Worm (Caenorhabditis elegans): ENCODE measurements around the gene C09H10.4.

The C09H10.4 gene

DNA sequence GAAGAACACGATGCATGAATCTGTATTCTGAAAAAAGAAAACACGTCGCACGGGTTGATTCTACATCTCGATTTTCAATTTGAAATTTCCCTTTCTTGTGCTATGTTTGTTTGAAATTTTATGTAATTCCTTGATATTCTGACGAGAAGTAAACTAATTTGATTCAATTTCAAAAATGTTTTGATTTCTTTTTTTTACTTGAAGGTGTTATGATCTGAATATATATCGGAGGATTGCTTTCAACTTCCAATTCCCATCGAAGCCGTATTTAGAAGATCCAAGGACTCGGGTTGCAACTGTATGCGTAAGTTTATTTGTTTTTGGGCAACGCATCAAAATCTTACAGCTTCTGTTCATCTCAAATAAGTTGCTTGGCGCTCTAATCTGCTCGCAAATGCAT lies 27.4 kb downstream of the C09H10.4 start, which contains the start of gene F40F8.1:
TSS of gene F40F8.1 (plus strand) at position 301 of the 400 bp plus-strand sequence.
- no peak for TF ChIP-seq unc-62 (GFP tag; optimal IDR thresholded peaks at IDR 0.05)
- no peak for TF ChIP-seq pax-3 (tag; optimal IDR thresholded peaks at IDR 0.05)
- TF ChIP-seq elt-2 (tag; optimal IDR thresholded peaks at IDR 0.05), result no peak
- no peak for TF ChIP-seq ces-1 (GFP tag; optimal IDR thresholded peaks at IDR 0.05)
- no peak for TF ChIP-seq blmp-1 (tag; optimal IDR thresholded peaks at IDR 0.05)
- no peak for TF ChIP-seq ceh-63 (GFP tag; optimal IDR thresholded peaks at IDR 0.05)
- TF ChIP-seq ets-5 (GFP tag; IDR thresholded peaks at IDR 0.05), result no peak
- TF ChIP-seq elt-3 (tag; optimal IDR thresholded peaks at IDR 0.05), result no peak
- TF ChIP-seq efl-1 (optimal IDR thresholded peaks at IDR 0.05), result no peak
- no peak for TF ChIP-seq efl-1 (GFP tag; optimal IDR thresholded peaks at IDR 0.05 in 1 of 2)
- no peak for TF ChIP-seq aly-2 (tag; optimal IDR thresholded peaks at IDR 0.05)
- TF ChIP-seq snpc-4 (tag; optimal IDR thresholded peaks at IDR 0.05), result no peak
- TF ChIP-seq vab-15 (tag; optimal IDR thresholded peaks at IDR 0.05), result no peak
- no peak for TF ChIP-seq skn-1 (tag; optimal IDR thresholded peaks at IDR 0.05)
- no peak for TF ChIP-seq ceh-82 (tag; optimal IDR thresholded peaks at IDR 0.05)
- TF ChIP-seq pqm-1 (tag; optimal IDR thresholded peaks at IDR 0.05), result no peak
- no peak for TF ChIP-seq lin-35 (GFP tag; optimal IDR thresholded peaks at IDR 0.05)
- no peak for TF ChIP-seq F16B12.6 (tag; optimal IDR thresholded peaks at IDR 0.05)
- no peak for TF ChIP-seq zag-1 (tag; optimal IDR thresholded peaks at IDR 0.05)
- TF ChIP-seq sup-37 (GFP tag; optimal IDR thresholded peaks at IDR 0.05), result no peak
- no peak for TF ChIP-seq fkh-8 (tag; optimal IDR thresholded peaks at IDR 0.05)

DNA sequence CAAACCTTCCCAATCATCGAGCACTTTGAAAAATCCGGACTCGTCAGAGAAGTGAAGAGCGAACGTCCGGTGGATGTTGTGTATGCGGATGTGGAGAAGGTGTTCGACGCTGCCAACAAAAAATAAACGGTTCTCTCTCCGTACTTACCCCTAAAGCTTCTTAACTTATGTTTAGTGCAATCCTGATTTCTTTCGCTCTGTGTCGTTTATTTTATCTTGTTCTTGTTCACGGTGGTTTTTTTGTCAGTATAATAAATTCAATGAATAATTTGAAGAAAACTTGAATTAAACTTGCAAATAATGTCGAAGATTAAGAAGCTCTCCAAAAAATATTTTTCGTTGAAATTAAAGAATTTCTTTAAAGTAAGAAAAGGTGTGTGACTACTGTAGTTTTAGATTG lies 29.0 kb downstream of the C09H10.4 start, which contains the start of gene F40F8.3:
TSS of gene F40F8.3 (plus strand) at position 301 of the 400 bp plus-strand sequence.
- TF ChIP-seq tlp-1 (tag; optimal IDR thresholded peaks at IDR 0.05) (no peak), efl-3 (GFP tag; optimal IDR thresholded peaks at IDR 0.05) (no peak)

DNA sequence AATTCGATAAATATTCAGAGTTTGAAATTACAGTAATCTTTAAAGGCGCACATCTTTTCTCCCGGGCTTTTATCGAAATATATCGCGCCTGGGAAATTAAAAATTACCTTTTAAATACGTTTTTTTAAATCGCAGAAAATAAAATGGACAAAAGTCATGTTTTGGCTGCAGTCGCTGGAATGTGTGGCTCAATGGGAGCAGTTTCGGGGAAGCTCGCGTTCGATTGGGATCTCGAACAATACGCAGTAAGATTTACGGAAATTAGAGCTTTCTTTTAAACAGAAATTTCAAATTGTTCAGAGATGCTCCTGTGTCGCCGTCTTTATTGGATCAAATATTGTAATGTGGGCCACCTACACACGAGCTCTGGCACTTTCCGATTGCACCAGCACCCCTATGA lies 29.6 kb downstream of the C09H10.4 start, which contains the start of gene F40F8.12:
TSS of gene F40F8.12 (plus strand) at position 301 of the 400 bp plus-strand sequence.
- no peak for TF ChIP-seq efl-3 (GFP tag; optimal IDR thresholded peaks at IDR 0.05)
- no peak for TF ChIP-seq sox-4 (tag; optimal IDR thresholded peaks at IDR 0.05)
- TF ChIP-seq fkh-10 (GFP tag; optimal IDR thresholded peaks at IDR 0.05), result no peak
- TF ChIP-seq ama-1 (optimal IDR thresholded peaks at IDR 0.05), result no peak
- no peak for TF ChIP-seq vab-15 (tag; optimal IDR thresholded peaks at IDR 0.05)
- TF ChIP-seq C34B4.2 (tag; optimal IDR thresholded peaks at IDR 0.05), result no peak
- TF ChIP-seq dpl-1 (GFP tag; optimal IDR thresholded peaks at IDR 0.05), result no peak
- TF ChIP-seq fkh-4 (tag; optimal IDR thresholded peaks at IDR 0.05; ENCODE audit: borderline replicate concordance), result no peak
- no peak for TF ChIP-seq ceh-63 (GFP tag; optimal IDR thresholded peaks at IDR 0.05)
- no peak for TF ChIP-seq nhr-47 (tag; optimal IDR thresholded peaks at IDR 0.05)
- no peak for TF ChIP-seq C16A3.4 (tag; optimal IDR thresholded peaks at IDR 0.05)
- TF ChIP-seq mdl-1 (tag; optimal IDR thresholded peaks at IDR 0.05), result no peak
- TF ChIP-seq pax-3 (tag; optimal IDR thresholded peaks at IDR 0.05), result no peak
- TF ChIP-seq nhr-28 (tag; optimal IDR thresholded peaks at IDR 0.05), result no peak
- TF ChIP-seq nhr-237 (tag; optimal IDR thresholded peaks at IDR 0.05), result no peak
- no peak for TF ChIP-seq egl-13 (tag; optimal IDR thresholded peaks at IDR 0.05)

DNA sequence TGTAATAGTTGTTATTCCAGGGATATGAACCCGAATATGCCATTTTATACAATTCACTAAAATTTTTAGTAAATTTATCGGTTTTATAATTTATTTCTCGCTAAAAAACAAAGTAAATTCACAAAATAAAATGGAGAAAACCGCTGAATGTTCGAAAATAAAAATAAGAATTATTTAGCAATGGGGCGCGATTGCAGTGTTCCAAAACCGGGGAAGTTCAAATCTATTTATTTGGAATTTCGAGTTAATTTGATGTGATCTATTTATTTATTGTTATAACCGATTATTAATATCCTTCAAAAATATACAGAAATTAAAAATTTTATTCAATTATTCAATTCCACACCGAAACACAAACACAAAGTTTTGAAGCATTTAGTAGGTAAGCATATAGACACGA lies 32.6 kb downstream of the C09H10.4 start, which contains the start of gene F40F8.11:
TSS of gene F40F8.11 (minus strand) at position 49 of the 400 bp plus-strand sequence.
- TF ChIP-seq xbp-1 (tag; optimal IDR thresholded peaks at IDR 0.05) (peak; percentile 21), nhr-77 (tag; optimal IDR thresholded peaks at IDR 0.05) (no peak), mep-1 (tag; optimal IDR thresholded peaks at IDR 0.05) (peak; percentile 56), lin-39 (tag; optimal IDR thresholded peaks at IDR 0.05) (peak; percentile 8), mef-2 (tag; optimal IDR thresholded peaks at IDR 0.05) (no peak), swsn-7 (tag; optimal IDR thresholded peaks at IDR 0.05) (peak; percentile 20), C04F5.9 (tag; optimal IDR thresholded peaks at IDR 0.05) (no peak), tbx-2 (tag; optimal IDR thresholded peaks at IDR 0.05) (peak; percentile 26), ceh-88 (GFP tag; IDR thresholded peaks at IDR 0.05) (no peak), aha-1 (tag; optimal IDR thresholded peaks at IDR 0.05) (no peak), rnt-1 (tag; optimal IDR thresholded peaks at IDR 0.05) (peak; percentile 24), nhr-71 (tag; optimal IDR thresholded peaks at IDR 0.05) (peak; percentile 59), grh-1 (GFP tag; IDR thresholded peaks at IDR 0.05) (no peak), snu-23 (GFP tag; optimal IDR thresholded peaks at IDR 0.05) (peak; percentile 55), nhr-237 (tag; optimal IDR thresholded peaks at IDR 0.05) (no peak), elt-2 (tag; optimal IDR thresholded peaks at IDR 0.05) (peak; percentile 22), Y116A8C.19 (tag; optimal IDR thresholded peaks at IDR 0.05; ENCODE audit: borderline replicate concordance) (no peak), blmp-1 (tag; optimal IDR thresholded peaks at IDR 0.05) (peak; percentile 35), dpl-1 (GFP tag; optimal IDR thresholded peaks at IDR 0.05) (peak; percentile 80 to 91 (median 88)), tlp-1 (tag; optimal IDR thresholded peaks at IDR 0.05) (no peak)

All from whole organism, L1 larva.